Worm (Caenorhabditis elegans): Measurements from ENCODE around the gene T22C8.1.

Gene T22C8.1

ce11 chrII:8612470-8612869 is at the start of gene T22C8.1:
TSS of gene T22C8.1 (plus strand) at chrII:8612770.
- no peak for TF ChIP-seq zfp-2 (tag; optimal IDR thresholded peaks at IDR 0.05)
- TF ChIP-seq spr-3 (GFP tag; optimal IDR thresholded peaks at IDR 0.05) = no peak
- TF ChIP-seq set-16 (GFP tag; IDR thresholded peaks at IDR 0.05) = no peak
- no peak for TF ChIP-seq ceh-62 (tag; optimal IDR thresholded peaks at IDR 0.05)
- no peak for TF ChIP-seq dmd-8 (GFP tag; IDR thresholded peaks at IDR 0.05)
- TF ChIP-seq daf-8 (GFP tag; IDR thresholded peaks at IDR 0.05) = no peak
- TF ChIP-seq dmd-9 (GFP tag; IDR thresholded peaks at IDR 0.05) = no peak
- no peak for TF ChIP-seq lin-38 (GFP tag; IDR thresholded peaks at IDR 0.05)
- no peak for TF ChIP-seq hif-1 (tag; optimal IDR thresholded peaks at IDR 0.05)
- no peak for TF ChIP-seq dmd-6 (GFP tag; IDR thresholded peaks at IDR 0.05)
- TF ChIP-seq ztf-11 (tag; optimal IDR thresholded peaks at IDR 0.05) = no peak
- TF ChIP-seq lir-3 (tag; optimal IDR thresholded peaks at IDR 0.05) = no peak
- TF ChIP-seq nhr-28 (tag; optimal IDR thresholded peaks at IDR 0.05) = no peak
- TF ChIP-seq madf-9 (GFP tag; conservative IDR thresholded peaks at IDR 0.05) = no peak
- TF ChIP-seq tra-1 (GFP tag; IDR thresholded peaks at IDR 0.05) = no peak
- no peak for TF ChIP-seq zag-1 (tag; optimal IDR thresholded peaks at IDR 0.05)
- no peak for TF ChIP-seq nhr-25 (tag; optimal IDR thresholded peaks at IDR 0.05; ENCODE audit: borderline replicate concordance, insufficient read depth)
- TF ChIP-seq nhr-76 (tag; optimal IDR thresholded peaks at IDR 0.05) = no peak

DNA sequence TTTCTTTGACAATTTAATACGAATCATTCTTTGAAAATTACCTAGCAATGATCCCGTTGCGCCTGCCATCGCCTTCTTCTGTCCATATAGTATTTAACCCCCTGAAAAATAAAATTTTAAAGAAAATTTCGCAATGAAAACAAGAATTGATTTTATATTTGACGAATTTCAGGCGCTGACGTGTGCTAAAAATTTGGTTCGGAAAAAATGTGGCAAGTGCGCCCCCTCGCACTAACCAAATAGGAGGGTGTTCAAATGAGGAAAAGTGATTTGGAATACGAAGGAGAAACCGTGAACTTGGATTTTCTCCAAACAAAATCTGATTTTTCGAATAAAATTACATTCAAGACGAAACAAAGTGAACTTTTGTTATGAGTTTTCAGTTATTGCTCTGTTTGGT is 46.5 kb upstream of the T22C8.1 start, which contains the start of gene stc-1:
Gene stc-1 (minus strand): TSS at position 101 of the 400 bp plus-strand sequence.
- TF ChIP-seq aha-1 (tag) = peak; percentile 23
- no peak for TF ChIP-seq hmg-1.1 (GFP tag; IDR thresholded peaks at IDR 0.05)
- TF ChIP-seq set-16 (GFP tag; IDR thresholded peaks at IDR 0.05) = no peak
- TF ChIP-seq nhr-77 (tag; optimal IDR thresholded peaks at IDR 0.05) = no peak
- no peak for TF ChIP-seq F37D6.2 (tag; optimal IDR thresholded peaks at IDR 0.05)
- TF ChIP-seq saeg-2 (GFP tag; IDR thresholded peaks at IDR 0.05) = no peak
- 0 out of 2 replicates have a peak, but pooled peaks have one; percentile 22 for TF ChIP-seq arid-1 (GFP tag; conservative IDR thresholded peaks at IDR 0.05)
- TF ChIP-seq mep-1 (tag; optimal IDR thresholded peaks at IDR 0.05) = no peak
- TF ChIP-seq egl-43 (GFP tag; IDR thresholded peaks at IDR 0.05) = no peak
- TF ChIP-seq lin-29 (GFP tag; IDR thresholded peaks at IDR 0.05) = no peak
- TF ChIP-seq mes-2 (tag; optimal IDR thresholded peaks at IDR 0.05; ENCODE audit: poor library complexity, severe bottlenecking) = peak; percentile 59
- TF ChIP-seq lin-13 (GFP tag; optimal IDR thresholded peaks at IDR 0.05) = no peak
- peak in 1 of 2 experiments; percentile 45 for TF ChIP-seq lsy-2 (tag; optimal IDR thresholded peaks at IDR 0.05)
- no peak for TF ChIP-seq T20F7.1 (GFP tag; optimal IDR thresholded peaks at IDR 0.05)
- TF ChIP-seq attf-4 (tag; optimal IDR thresholded peaks at IDR 0.05) = no peak
- peak; percentile 81 for TF ChIP-seq lin-38 (GFP tag; IDR thresholded peaks at IDR 0.05)
- no peak for TF ChIP-seq gei-8 (GFP tag; optimal IDR thresholded peaks at IDR 0.05)
- no peak for TF ChIP-seq fos-1 (tag; optimal IDR thresholded peaks at IDR 0.05)
- TF ChIP-seq daf-16 (GFP tag; optimal IDR thresholded peaks at IDR 0.05) = no peak
- peak; percentile 33 for TF ChIP-seq daf-16 (tag; optimal IDR thresholded peaks at IDR 0.05)
- no peak for TF ChIP-seq R02D3.7 (tag; optimal IDR thresholded peaks at IDR 0.05)
- no peak for TF ChIP-seq zip-2 (tag; optimal IDR thresholded peaks at IDR 0.05)
- TF ChIP-seq nhr-237 (tag; optimal IDR thresholded peaks at IDR 0.05) = no peak
- no peak for TF ChIP-seq ceh-32 (tag; optimal IDR thresholded peaks at IDR 0.05; ENCODE audit: poor library complexity)
- no peak for TF ChIP-seq mdt-29 (GFP tag; IDR thresholded peaks at IDR 0.05)
- TF ChIP-seq lin-15B (tag; optimal IDR thresholded peaks at IDR 0.05) = no peak
- no peak for TF ChIP-seq nhr-11 (tag; optimal IDR thresholded peaks at IDR 0.05)
- peak; percentile 43 for TF ChIP-seq dve-1 (tag; optimal IDR thresholded peaks at IDR 0.05; ENCODE audit: insufficient read depth)
- TF ChIP-seq ceh-82 (tag; optimal IDR thresholded peaks at IDR 0.05) = no peak
- TF ChIP-seq T26A8.4 (GFP tag; IDR thresholded peaks at IDR 0.05) = peak; percentile 35; the same call in 1 of the 2 replicates
- no peak for TF ChIP-seq ctbp-1 (GFP tag; IDR thresholded peaks at IDR 0.05)
- peak; percentile 53 for TF ChIP-seq nhr-6 (tag; optimal IDR thresholded peaks at IDR 0.05)
- no peak for TF ChIP-seq zag-1 (tag; optimal IDR thresholded peaks at IDR 0.05)
- no peak for TF ChIP-seq ama-1 (optimal IDR thresholded peaks at IDR 0.05)
- no peak for TF ChIP-seq ztf-7 (tag; optimal IDR thresholded peaks at IDR 0.05)
- TF ChIP-seq tra-1 (GFP tag; IDR thresholded peaks at IDR 0.05) = no peak
- peak; percentile 1 for TF ChIP-seq nhr-10 (tag; optimal IDR thresholded peaks at IDR 0.05)
- no peak for TF ChIP-seq skn-1 (tag; optimal IDR thresholded peaks at IDR 0.05)

All from whole organism, L4 larva.